Fruit fly (Drosophila melanogaster) S2 (cell line): ENCODE data around the gene CG1979.

Experiments
- CG8478 ChIP-seq: fragments of >200 bp; optimal IDR thresholded peaks from 2 replicates; lab custom pipeline; 2018
- CTCF ChIP-seq, 2 experiments: fragments of >200 bp; optimal IDR thresholded peaks; 2 replicates each; lab custom pipeline; 2018

DNA sequence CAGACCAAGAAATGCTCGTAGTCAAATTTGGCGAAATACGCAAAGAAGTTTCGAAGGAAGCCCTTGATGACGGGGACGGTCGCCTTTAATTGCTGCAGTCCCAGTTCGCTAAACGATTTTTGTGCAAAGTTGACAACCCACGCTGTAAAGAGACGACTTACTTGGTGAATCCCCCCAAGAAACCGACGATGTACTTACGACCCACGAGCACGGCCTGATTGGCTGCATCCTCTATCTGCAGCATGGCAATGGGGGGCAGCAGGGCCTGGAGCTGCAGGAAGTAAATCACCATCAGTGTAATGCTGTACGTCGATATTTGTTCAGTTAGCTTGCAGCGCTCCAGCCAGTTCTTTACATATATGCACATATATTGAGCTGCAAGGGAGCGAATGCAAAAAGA lies 29.4 kb downstream of the CG1979 start:
- TF ChIP-seq CG8478 (lab: Kevin White, UChicago) (no peak), CTCF (optimal IDR thresholded peaks at IDR 0.05; lab: Kevin White, UChicago) (no peak)
